Fruit fly (Drosophila melanogaster): ENCODE results near the gene TTLL3B.

Gene TTLL3B

DNA sequence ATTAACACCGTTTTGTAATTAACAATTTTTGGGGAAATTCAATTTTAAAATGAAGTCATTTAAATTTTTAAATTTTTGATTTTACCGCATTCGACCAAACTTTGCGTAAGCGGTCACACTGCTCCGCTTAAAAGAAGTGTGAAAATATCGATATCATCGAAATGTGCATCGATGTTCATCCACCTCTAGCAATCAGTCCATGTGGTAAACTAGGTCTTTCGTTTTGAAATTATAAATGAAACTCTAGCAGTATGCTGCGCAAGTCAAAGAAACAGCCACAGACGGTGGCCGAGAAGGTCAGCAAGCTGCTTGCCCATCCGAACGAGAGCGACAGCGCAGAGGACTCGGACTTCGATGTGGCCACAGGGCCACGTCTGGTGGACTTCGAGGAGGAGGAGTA lies 15.2 kb upstream of the TTLL3B start, which contains the start of gene Aatf (continued):
- peak; percentile 79 for TF ChIP-seq CG16813 (GFP tag; IDR thresholded peaks at IDR 0.05; ENCODE audit: partially characterized antibody)
- no peak for TF ChIP-seq Hey (tag; optimal IDR thresholded peaks at IDR 0.05)
- no peak for TF ChIP-seq Ssrp (tag; optimal IDR thresholded peaks at IDR 0.05)
- TF ChIP-seq dysf (GFP tag; IDR thresholded peaks at IDR 0.05) = no peak
- no peak for TF ChIP-seq CG8478 (optimal IDR thresholded peaks at IDR 0.05)
- no peak for TF ChIP-seq wek (GFP tag; optimal IDR thresholded peaks at IDR 0.05)
- TF ChIP-seq CG2199 (GFP tag; IDR thresholded peaks at IDR 0.05) = no peak
- no peak for TF ChIP-seq CG1529 (GFP tag; optimal IDR thresholded peaks at IDR 0.05)
- no peak for TF ChIP-seq Ptx1 (GFP tag; IDR thresholded peaks at IDR 0.05)
- TF ChIP-seq ftz-f1 (GFP tag; optimal IDR thresholded peaks at IDR 0.05) = no peak
- no peak for TF ChIP-seq CG8765 (GFP tag; IDR thresholded peaks at IDR 0.05)
- no peak for TF ChIP-seq pho (GFP tag; optimal IDR thresholded peaks at IDR 0.05)
- TF ChIP-seq CG10267 (tag; optimal IDR thresholded peaks at IDR 0.05) = peak; percentile 50
- TF ChIP-seq lilli (GFP tag; optimal IDR thresholded peaks at IDR 0.05) = peak; percentile 6
- TF ChIP-seq CG43689 (GFP tag; IDR thresholded peaks at IDR 0.05) = no peak
- TF ChIP-seq CG6854 (GFP tag; optimal IDR thresholded peaks at IDR 0.05) = no peak
- no peak for TF ChIP-seq Optix (GFP tag; IDR thresholded peaks at IDR 0.05)
- no peak for TF ChIP-seq CG31441 (GFP tag; IDR thresholded peaks at IDR 0.05)
- TF ChIP-seq B-H1 (GFP tag; IDR thresholded peaks at IDR 0.05) = no peak
- TF ChIP-seq ato (GFP tag; IDR thresholded peaks at IDR 0.05; ENCODE audit: partially characterized antibody) = peak; percentile 64
- TF ChIP-seq CG2129 (GFP tag; IDR thresholded peaks at IDR 0.05; ENCODE audit: partially characterized antibody) = peak; percentile 85
- no peak for TF ChIP-seq CG7839 (tag; optimal IDR thresholded peaks at IDR 0.05)
- TF ChIP-seq Rfx (GFP tag; IDR thresholded peaks at IDR 0.05) = no peak
- TF ChIP-seq CG4820 (GFP tag; optimal IDR thresholded peaks at IDR 0.05) = no peak
- no peak for TF ChIP-seq stc (GFP tag; IDR thresholded peaks at IDR 0.05)
- no peak for TF ChIP-seq CG6175 (GFP tag; IDR thresholded peaks at IDR 0.05)
- TF ChIP-seq CG2712 (tag; optimal IDR thresholded peaks at IDR 0.05) = peak; percentile 14
- no peak for TF ChIP-seq cad (GFP tag; optimal IDR thresholded peaks at IDR 0.05)
- no peak for TF ChIP-seq HmgD (GFP tag; optimal IDR thresholded peaks at IDR 0.05)
- TF ChIP-seq org-1 (GFP tag; optimal IDR thresholded peaks at IDR 0.05) = no peak
- TF ChIP-seq Six4 (GFP tag; optimal IDR thresholded peaks at IDR 0.05) = no peak
- no peak for TF ChIP-seq HHEX (GFP tag; optimal IDR thresholded peaks at IDR 0.05)
- TF ChIP-seq CG7372 (GFP tag; IDR thresholded peaks at IDR 0.05) = no peak
- no peak for TF ChIP-seq CG7556 (GFP tag; optimal IDR thresholded peaks at IDR 0.05)
- TF ChIP-seq pita (GFP tag; optimal IDR thresholded peaks at IDR 0.05) = no peak
- peak; percentile 85 for TF ChIP-seq CG42726 (GFP tag; IDR thresholded peaks at IDR 0.05; ENCODE audit: partially characterized antibody)
- TF ChIP-seq CG2120 (GFP tag; optimal IDR thresholded peaks at IDR 0.05) = peak; percentile 7
- no peak for TF ChIP-seq CG4730 (GFP tag; IDR thresholded peaks at IDR 0.05)
- no peak for TF ChIP-seq Asciz (GFP tag; optimal IDR thresholded peaks at IDR 0.05)
- no peak for TF ChIP-seq lov (optimal IDR thresholded peaks at IDR 0.05)
- no peak for TF ChIP-seq lov (GFP tag; IDR thresholded peaks at IDR 0.05)
- TF ChIP-seq Scr (GFP tag; IDR thresholded peaks at IDR 0.05; ENCODE audit: partially characterized antibody) = peak; percentile 83
- no peak for TF ChIP-seq Sox102F (GFP tag; optimal IDR thresholded peaks at IDR 0.05)
- no peak for TF ChIP-seq lola (GFP tag; optimal IDR thresholded peaks at IDR 0.05)
- TF ChIP-seq croc (GFP tag; conservative IDR thresholded peaks at IDR 0.05) = no peak
- TF ChIP-seq CG9817 (tag; optimal IDR thresholded peaks at IDR 0.05) = no peak
- no peak for TF ChIP-seq CG14667 (GFP tag; IDR thresholded peaks at IDR 0.05)
- no peak for TF ChIP-seq CG33557 (GFP tag; optimal IDR thresholded peaks at IDR 0.05)
- TF ChIP-seq CG31224 (GFP tag; IDR thresholded peaks at IDR 0.05) = no peak
- TF ChIP-seq CG2202 (tag; optimal IDR thresholded peaks at IDR 0.05) = no peak
- TF ChIP-seq CG34376 (GFP tag; optimal IDR thresholded peaks at IDR 0.05) = no peak
- TF ChIP-seq CG13287 (GFP tag; IDR thresholded peaks at IDR 0.05; ENCODE audit: partially characterized antibody) = peak; percentile 95
